Fruit fly (Drosophila melanogaster): ENCODE measurements around the gene CG14537.

DNA sequence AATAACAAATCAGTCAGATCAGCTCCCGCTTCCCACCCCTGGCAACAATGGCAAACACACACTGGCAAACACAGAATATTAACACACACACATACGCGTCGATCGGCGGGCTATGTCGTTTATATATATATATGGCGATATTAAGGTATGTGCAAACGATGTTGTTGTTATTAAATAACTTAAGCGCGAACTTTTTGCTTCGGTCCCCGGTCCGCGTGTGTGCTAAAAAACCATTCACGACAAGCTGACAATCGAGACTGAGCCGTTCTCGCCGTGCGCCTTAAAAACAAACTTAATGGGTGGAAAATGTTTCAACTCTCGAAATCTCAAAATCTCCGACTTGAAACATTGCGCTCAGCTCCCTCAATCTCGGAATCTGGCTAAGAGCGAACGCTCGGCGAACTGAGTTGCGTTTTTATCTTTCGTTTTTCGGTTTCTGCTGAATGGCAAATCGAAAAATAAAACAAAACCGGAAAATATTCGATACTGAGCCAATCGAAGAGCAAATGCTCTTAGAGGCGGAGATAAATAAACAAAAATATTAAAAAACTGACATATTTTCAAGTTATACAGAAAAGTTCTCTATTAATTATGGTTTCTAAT is 39.1 kb downstream of the CG14537 start, which contains the start of gene spz3:
- TF ChIP-seq CG15710 (tag; optimal IDR thresholded peaks at IDR 0.05), result peak; percentile 68
- TF ChIP-seq CG4496 (GFP tag; IDR thresholded peaks at IDR 0.05), result peak; percentile 83
- TF ChIP-seq Ets98B (GFP tag; IDR thresholded peaks at IDR 0.05), result peak; percentile 81
- peak; percentile 61 for TF ChIP-seq CG17806 (tag; optimal IDR thresholded peaks at IDR 0.05)
- peak; percentile 69 for TF ChIP-seq CG8159 (tag; optimal IDR thresholded peaks at IDR 0.05)
- TF ChIP-seq Pif1B (GFP tag; optimal IDR thresholded peaks at IDR 0.05), result peak; percentile 61
- peak; percentile 51 for TF ChIP-seq EcR (GFP tag; optimal IDR thresholded peaks at IDR 0.05)
- TF ChIP-seq CG9948 (tag; optimal IDR thresholded peaks at IDR 0.05), result peak; percentile 38
- TF ChIP-seq Pif1A (GFP tag; optimal IDR thresholded peaks at IDR 0.05), result peak; percentile 74
- TF ChIP-seq rn (GFP tag; IDR thresholded peaks at IDR 0.05), result peak; percentile 54; the same call in 1 of the 2 replicates
- peak; percentile 64 for TF ChIP-seq CG32121 (GFP tag; IDR thresholded peaks at IDR 0.05)
- TF ChIP-seq CG34367 (tag; optimal IDR thresholded peaks at IDR 0.05), result peak; percentile 75
- TF ChIP-seq CG13204 (GFP tag; optimal IDR thresholded peaks at IDR 0.05), result peak; percentile 87

Measured in whole organism, pupa.